Worm (Caenorhabditis elegans): ENCODE results near the gene pst-2.

DNA sequence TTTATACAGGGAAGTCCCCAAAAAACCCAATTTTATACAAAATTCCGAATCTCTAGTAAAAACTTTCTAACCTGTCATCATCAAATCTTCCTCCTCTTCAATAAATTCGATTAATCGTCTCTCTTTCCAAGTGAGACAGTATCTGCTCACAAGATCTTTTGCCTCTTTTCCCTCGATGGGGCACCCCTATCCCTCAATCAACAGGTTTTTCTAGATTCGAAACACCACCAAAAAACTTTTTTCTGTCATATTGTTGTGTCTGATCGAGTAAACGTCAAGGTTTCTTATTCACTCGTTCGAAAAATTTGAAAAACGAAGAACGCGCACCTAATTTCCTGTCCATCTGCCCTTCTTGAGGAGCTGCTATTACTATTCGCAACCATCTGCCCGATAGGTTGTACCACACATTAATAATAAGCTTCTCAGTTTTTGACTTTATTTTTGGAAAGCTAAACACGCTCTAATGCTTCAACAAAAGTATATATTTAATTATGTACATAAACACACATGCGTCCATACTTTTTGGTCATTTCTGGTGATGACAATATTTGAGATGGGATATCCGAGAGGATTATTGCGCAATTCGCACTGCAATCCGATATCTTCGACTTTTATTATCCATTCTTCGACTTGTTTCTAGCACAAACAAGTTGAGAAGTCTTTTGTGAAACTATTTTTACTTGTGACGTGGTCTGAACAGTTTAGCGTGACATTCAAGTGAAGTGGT, 39.0 kb downstream of the pst-2 start:
- TF ChIP-seq dao-5 (tag; optimal IDR thresholded peaks at IDR 0.05) (no peak), him-1 (tag; optimal IDR thresholded peaks at IDR 0.05) (no peak), W03F9.2 (tag; optimal IDR thresholded peaks at IDR 0.05) (no peak)

All from whole organism, L4/young adult.